Fruit fly (Drosophila melanogaster) whole organism, wandering third instar larva: Measurements from ENCODE around the gene eIF3d1.

Experiments used
- Abd-B ChIP-seq: fragments of >200 bp; optimal IDR thresholded peaks from 2 replicates; lab custom pipeline; 2017; ENCODE audit warnings: missing biosample characterization, missing genetic modification characterization
- CG32264 ChIP-seq: fragments of 200-800 bp; sonication (Bioruptor generic); optimal IDR thresholded peaks from 2 replicates; lab custom pipeline; 2016; ENCODE audit warnings: missing biosample characterization, missing genetic modification characterization
- CG9705 ChIP-seq: fragments of 200-800 bp; sonication (Bioruptor generic); optimal IDR thresholded peaks from 2 replicates; lab custom pipeline; 2018; ENCODE audit warnings: missing biosample characterization, mild to moderate bottlenecking, missing genetic modification characterization
- CrebA ChIP-seq: fragments of 200-800 bp; sonication (Bioruptor generic); optimal IDR thresholded peaks from 2 replicates; lab custom pipeline; 2016; ENCODE audit warnings: missing biosample characterization, mild to moderate bottlenecking, missing genetic modification characterization, borderline replicate concordance
- Dfd ChIP-seq: fragments of >200 bp; optimal IDR thresholded peaks from 2 replicates; lab custom pipeline; 2017; ENCODE audit warnings: missing biosample characterization, missing genetic modification characterization
- Dif ChIP-seq: fragments of 200-275, 200-300 bp; sonication (Bioruptor generic); optimal IDR thresholded peaks from 2 replicates; lab custom pipeline; 2018; ENCODE audit warnings: missing biosample characterization, missing genetic modification characterization; ENCODE audit not compliant: partially characterized antibody
- GATAd ChIP-seq: sonication (Bioruptor generic); optimal IDR thresholded peaks from 2 replicates; lab custom pipeline; 2016; ENCODE audit warnings: missing biosample characterization, missing genetic modification characterization
- Hnf4 ChIP-seq: fragments of 200-800 bp; sonication (Bioruptor generic); optimal IDR thresholded peaks from 2 replicates; lab custom pipeline; 2016; ENCODE audit warnings: missing biosample characterization, mild to moderate bottlenecking, missing genetic modification characterization
- Hr78 ChIP-seq: fragments of >200 bp; optimal IDR thresholded peaks from 2 replicates; lab custom pipeline; 2017; ENCODE audit warnings: missing biosample characterization, missing genetic modification characterization
- Jra ChIP-seq: sonication (Bioruptor generic); optimal IDR thresholded peaks from 2 replicates; lab custom pipeline; 2016; ENCODE audit warnings: missing biosample characterization, missing genetic modification characterization
- Mio ChIP-seq: sonication (Bioruptor generic); optimal IDR thresholded peaks from 2 replicates; lab custom pipeline; 2016; ENCODE audit warnings: missing biosample characterization, missing genetic modification characterization
- Myc ChIP-seq: fragments of >200 bp; optimal IDR thresholded peaks from 2 replicates; lab custom pipeline; 2017
- N ChIP-seq: fragments of >200 bp; optimal IDR thresholded peaks from 2 replicates; lab custom pipeline; 2018; ENCODE audit warnings: missing biosample characterization, missing external identifiers, missing genetic modification characterization
- OdsH ChIP-seq: fragments of 200-800 bp; sonication (Bioruptor generic); optimal IDR thresholded peaks from 2 replicates; lab custom pipeline; 2016; ENCODE audit warnings: missing biosample characterization, mild to moderate bottlenecking, missing genetic modification characterization
- Rel ChIP-seq, 2 experiments: fragments of 200-800 bp; sonication (Bioruptor generic) in 1 of 2; optimal IDR thresholded peaks; 2 replicates in 1 of 2; 3 replicates in 1 of 2; lab custom pipeline; 2016 to 2019; ENCODE audit warnings: mild to moderate bottlenecking in 2 of 2, missing biosample characterization in 2 of 2, missing genetic modification characterization in 2 of 2, moderate library complexity in 1 of 2
- Sp1 ChIP-seq: fragments of 200-800 bp; sonication (Bioruptor generic); optimal IDR thresholded peaks from 3 replicates; lab custom pipeline; 2019; ENCODE audit warnings: missing biosample characterization, mild to moderate bottlenecking, missing genetic modification characterization, moderate library complexity
- br ChIP-seq: fragments of 200-800 bp; sonication (Bioruptor generic); optimal IDR thresholded peaks from 2 replicates; lab custom pipeline; 2016; ENCODE audit warnings: missing biosample characterization, missing genetic modification characterization
- brk ChIP-seq: fragments of 200-800 bp; sonication (Bioruptor generic); optimal IDR thresholded peaks from 2 replicates; lab custom pipeline; 2016; ENCODE audit warnings: missing biosample characterization, mild to moderate bottlenecking, missing genetic modification characterization
- dl ChIP-seq, 2 experiments: fragments of 175-275, 200-275 bp in 1 of 2; fragments of 200-275 bp in 1 of 2; sonication (Bioruptor generic); optimal IDR thresholded peaks; lab custom pipeline; 2018; ENCODE audit warnings: mild to moderate bottlenecking in 2 of 2, missing biosample characterization in 2 of 2, missing genetic modification characterization in 2 of 2, moderate library complexity in 2 of 2; ENCODE audit not compliant: partially characterized antibody in 2 of 2, insufficient read depth in 1 of 2
- dmrt93B ChIP-seq: fragments of 200-800 bp; sonication (Bioruptor generic); optimal IDR thresholded peaks from 2 replicates; lab custom pipeline; 2018; ENCODE audit warnings: missing biosample characterization, mild to moderate bottlenecking, missing genetic modification characterization
- dsf ChIP-seq: sonication (Bioruptor generic); optimal IDR thresholded peaks from 2 replicates; lab custom pipeline; 2016; ENCODE audit warnings: missing biosample characterization, missing genetic modification characterization, borderline replicate concordance
- ey ChIP-seq: fragments of 200-800 bp; sonication (Bioruptor generic); optimal IDR thresholded peaks from 2 replicates; lab custom pipeline; 2016; ENCODE audit warnings: missing biosample characterization, missing genetic modification characterization
- foxo ChIP-seq, 2 experiments: fragments of 200-800 bp; sonication (Bioruptor generic); optimal IDR thresholded peaks; 2 replicates in 1 of 2; 3 replicates in 1 of 2; lab custom pipeline; 2016 to 2017; ENCODE audit warnings: missing biosample characterization in 2 of 2, missing genetic modification characterization in 2 of 2
- fru ChIP-seq: fragments of 200-800 bp; sonication (Bioruptor generic); optimal IDR thresholded peaks from 3 replicates; lab custom pipeline; 2016; ENCODE audit warnings: missing biosample characterization, mild to moderate bottlenecking, missing genetic modification characterization
- h ChIP-seq: fragments of 200-800 bp; sonication (Bioruptor generic); optimal IDR thresholded peaks from 3 replicates; lab custom pipeline; 2016; ENCODE audit warnings: missing biosample characterization, mild to moderate bottlenecking, missing genetic modification characterization
- jim ChIP-seq: fragments of 175-275, 200-325 bp; sonication (Bioruptor generic); optimal IDR thresholded peaks from 2 replicates; lab custom pipeline; 2016; ENCODE audit warnings: missing biosample characterization, mild to moderate bottlenecking, missing genetic modification characterization
- lola ChIP-seq: fragments of >200 bp; optimal IDR thresholded peaks from 2 replicates; lab custom pipeline; 2017; ENCODE audit warnings: missing biosample characterization, missing genetic modification characterization
- pan ChIP-seq: fragments of >200 bp; optimal IDR thresholded peaks from 2 replicates; lab custom pipeline; 2017
- psq ChIP-seq: fragments of 200-800 bp; sonication (Bioruptor generic); optimal IDR thresholded peaks from 3 replicates; lab custom pipeline; 2017; ENCODE audit warnings: missing biosample characterization, mild to moderate bottlenecking, missing genetic modification characterization, moderate library complexity
- rgr ChIP-seq: fragments of 200-800 bp; sonication (Bioruptor generic); optimal IDR thresholded peaks from 3 replicates; lab custom pipeline; 2016; ENCODE audit warnings: missing biosample characterization, mild to moderate bottlenecking, missing genetic modification characterization
- sage ChIP-seq: fragments of 200-800 bp; sonication (Bioruptor generic); optimal IDR thresholded peaks from 2 replicates; lab custom pipeline; 2016; ENCODE audit warnings: missing biosample characterization, mild to moderate bottlenecking, missing genetic modification characterization
- sv ChIP-seq: fragments of 200-800 bp; sonication (Bioruptor generic); optimal IDR thresholded peaks from 3 replicates; lab custom pipeline; 2016; ENCODE audit warnings: missing biosample characterization, missing genetic modification characterization
- tai ChIP-seq: sonication (Bioruptor generic); optimal IDR thresholded peaks from 2 replicates; lab custom pipeline; 2016; ENCODE audit warnings: missing biosample characterization, missing genetic modification characterization
- woc ChIP-seq: sonication (Bioruptor generic); optimal IDR thresholded peaks from 2 replicates; lab custom pipeline; 2016; ENCODE audit warnings: missing biosample characterization, mild to moderate bottlenecking, missing genetic modification characterization

eIF3d1 gene

DNA sequence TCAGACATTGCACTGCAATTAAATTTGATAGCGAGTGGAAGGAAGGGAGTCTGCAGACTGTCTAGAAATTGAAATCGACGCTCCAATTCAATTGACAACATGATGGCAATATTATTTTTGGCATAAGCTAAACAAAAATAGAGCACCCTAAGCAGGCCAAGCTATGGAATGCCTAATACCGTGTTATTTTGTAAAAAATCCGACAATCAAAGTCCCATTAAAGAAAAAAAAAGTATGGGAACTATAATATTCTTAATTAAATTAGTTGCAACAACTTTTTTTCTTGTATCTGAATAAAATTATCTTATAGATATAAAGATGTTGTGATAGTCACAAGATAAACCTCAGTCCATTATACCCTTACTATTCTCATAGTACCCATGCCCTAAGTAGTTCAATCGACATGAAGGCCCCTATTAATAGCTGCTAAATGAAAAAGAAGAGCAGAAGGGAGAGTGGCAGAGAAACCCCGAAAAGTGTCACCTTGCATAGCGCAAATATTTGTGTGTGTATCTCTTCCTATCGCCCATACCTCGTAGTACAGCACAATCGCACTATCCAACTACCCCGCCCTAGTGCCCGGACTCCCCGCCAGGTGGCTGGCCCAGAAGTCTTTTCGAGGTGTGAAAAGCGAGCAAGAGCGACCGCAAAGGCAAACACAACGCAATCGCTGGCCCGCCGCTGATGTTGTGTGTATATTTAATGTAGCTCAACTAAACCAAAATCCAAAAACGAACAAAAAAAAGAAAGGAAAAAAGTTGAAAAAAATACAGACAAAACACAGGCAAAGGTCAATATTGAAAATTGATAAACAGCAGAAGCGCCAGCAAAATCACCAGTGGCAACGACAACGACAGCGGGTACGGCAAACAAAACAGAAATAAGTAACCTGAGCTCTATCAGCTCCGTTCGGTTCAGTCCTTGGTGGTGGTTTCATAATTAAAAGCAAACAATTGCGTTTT is 22.2 kb upstream of the eIF3d1 start:
- TF ChIP-seq OdsH (GFP tag; lab: Kevin White, UChicago), result peak; percentile 50
- peak; percentile 8 for TF ChIP-seq CrebA (GFP tag; lab: Kevin White, UChicago)
- TF ChIP-seq pan (lab: Kevin White, UChicago), result no peak
- TF ChIP-seq Mio (GFP tag; lab: Kevin White, UChicago), result peak; percentile 4
- TF ChIP-seq foxo (GFP tag; optimal IDR thresholded peaks at IDR 0.05; lab: Kevin White, UChicago), result peak in 1 of 2 experiments; percentile 48
- no peak for TF ChIP-seq Myc (lab: Kevin White, UChicago)
- TF ChIP-seq dmrt93B (GFP tag; lab: Kevin White, UChicago), result peak; percentile 14
- no peak for TF ChIP-seq Abd-B (GFP tag; lab: Kevin White, UChicago)
- no peak for TF ChIP-seq brk (GFP tag; lab: Kevin White, UChicago)
- peak; percentile 8 for TF ChIP-seq CG9705 (GFP tag; lab: Kevin White, UChicago)
- TF ChIP-seq jim (GFP tag; lab: Kevin White, UChicago), result no peak
- no peak for TF ChIP-seq Jra (GFP tag; lab: Kevin White, UChicago)
- peak; percentile 45 for TF ChIP-seq h (GFP tag; lab: Kevin White, UChicago)
- TF ChIP-seq fru, result peak; percentile 31
- TF ChIP-seq CG32264 (GFP tag; lab: Kevin White, UChicago), result no peak
- TF ChIP-seq rgr (GFP tag; lab: Kevin White, UChicago), result peak; percentile 75
- no peak for TF ChIP-seq Dfd (GFP tag; lab: Kevin White, UChicago)
- TF ChIP-seq GATAd (GFP tag; lab: Kevin White, UChicago), result no peak
- no peak for TF ChIP-seq N
- TF ChIP-seq Rel (GFP tag; optimal IDR thresholded peaks at IDR 0.05; lab: Kevin White, UChicago), result peak; percentile 27
- TF ChIP-seq Rel (tag; optimal IDR thresholded peaks at IDR 0.05; lab: Kevin White, UChicago), result peak; percentile 69
- TF ChIP-seq dl (GFP tag; optimal IDR thresholded peaks at IDR 0.05; lab: Kevin White, UChicago; ENCODE audit: insufficient read depth in 1 of 2, partially characterized antibody in 2 of 2), result no peak
- peak; percentile 13 for TF ChIP-seq psq
- no peak for TF ChIP-seq sage (GFP tag; lab: Kevin White, UChicago)
- peak; percentile 22 for TF ChIP-seq br (GFP tag; lab: Kevin White, UChicago)
- no peak for TF ChIP-seq tai (GFP tag; lab: Kevin White, UChicago)
- TF ChIP-seq ey (GFP tag; lab: Kevin White, UChicago), result peak; percentile 26
- peak; percentile 56 for TF ChIP-seq Sp1
- TF ChIP-seq Dif, result no peak
- no peak for TF ChIP-seq sv (GFP tag; lab: Kevin White, UChicago)
- no peak for TF ChIP-seq Hr78 (GFP tag; lab: Kevin White, UChicago)
- no peak for TF ChIP-seq dsf (GFP tag; lab: Kevin White, UChicago)
- TF ChIP-seq Hnf4 (GFP tag; lab: Kevin White, UChicago), result peak; percentile 47

DNA sequence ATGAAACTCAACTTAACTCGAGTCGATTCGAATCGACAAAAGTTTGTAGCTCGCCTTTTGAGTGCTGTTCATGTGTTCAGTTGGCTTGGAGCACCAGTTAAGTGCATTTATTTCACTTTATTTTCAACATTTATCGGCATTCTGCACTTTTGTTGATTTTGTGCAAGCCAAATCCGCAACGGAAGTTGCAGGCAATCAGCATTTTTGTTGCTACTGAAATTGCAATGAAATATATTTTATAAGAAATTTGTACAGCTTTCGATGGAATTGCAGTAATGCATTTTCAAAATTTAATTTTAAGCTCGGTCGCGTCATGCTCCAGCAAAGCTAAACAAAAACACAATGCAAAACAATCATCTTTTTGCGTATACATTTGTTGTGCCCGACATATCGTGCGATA is 20.9 kb upstream of the eIF3d1 start:
- TF ChIP-seq psq, result no peak
- TF ChIP-seq N, result no peak
- no peak for TF ChIP-seq tai (GFP tag; lab: Kevin White, UChicago)
- no peak for TF ChIP-seq woc (GFP tag; lab: Kevin White, UChicago)
- no peak for TF ChIP-seq lola (GFP tag; lab: Kevin White, UChicago)
- TF ChIP-seq Dif, result no peak
- TF ChIP-seq Myc (lab: Kevin White, UChicago), result no peak
- no peak for TF ChIP-seq sv (GFP tag; lab: Kevin White, UChicago)
- no peak for TF ChIP-seq CG32264 (GFP tag; lab: Kevin White, UChicago)
- TF ChIP-seq pan (lab: Kevin White, UChicago), result no peak
- no peak for TF ChIP-seq Dfd (GFP tag; lab: Kevin White, UChicago)

DNA sequence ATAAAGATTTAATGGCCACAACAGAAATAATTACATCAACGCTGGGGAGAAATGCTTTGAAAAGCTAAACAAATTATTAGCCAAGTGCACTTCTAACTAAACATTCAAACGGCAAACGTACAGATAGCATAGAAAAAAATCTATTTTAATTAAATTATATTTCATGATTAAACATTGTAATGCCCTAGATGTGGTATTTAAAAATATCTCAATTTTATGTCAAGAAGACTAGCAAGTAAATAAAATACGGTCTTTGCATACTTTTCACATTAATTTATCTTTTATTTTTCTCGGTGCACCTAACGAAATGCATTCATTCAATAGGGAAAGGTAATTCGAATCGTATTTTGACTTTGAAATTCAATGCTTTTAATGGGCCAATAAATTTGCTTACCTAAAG is 20.2 kb upstream of the eIF3d1 start:
- TF ChIP-seq woc (GFP tag; lab: Kevin White, UChicago), result no peak
- TF ChIP-seq, all 38 proteins: peak for 0
